Fruit fly (Drosophila melanogaster): ENCODE data around the gene CG13895.

CG13895 gene

dm6 chr3L:684749-685440 lies 23.1 kb downstream of the CG13895 start (continued):
- TF ChIP-seq Eip93F (GFP tag; optimal IDR thresholded peaks at IDR 0.05) (no peak), CG15336 (GFP tag; IDR thresholded peaks at IDR 0.05) (no peak), CG8119 (GFP tag; IDR thresholded peaks at IDR 0.05) (no peak; the same call in 2 of the 3 replicates), Sox15 (GFP tag; optimal IDR thresholded peaks at IDR 0.05) (no peak), salr (GFP tag; optimal IDR thresholded peaks at IDR 0.05) (peak in 1 of 2 experiments; percentile 3)

- TF ChIP-seq topi (GFP tag; optimal IDR thresholded peaks at IDR 0.05) (no peak), CG15336 (GFP tag; IDR thresholded peaks at IDR 0.05) (peak; percentile 17; the same call in 1 of the 2 replicates), CG16779 (tag; optimal IDR thresholded peaks at IDR 0.05) (no peak), CG8319 (GFP tag; optimal IDR thresholded peaks at IDR 0.05) (peak; percentile 58), CG6276 (GFP tag; optimal IDR thresholded peaks at IDR 0.05) (peak; percentile 52), esn (GFP tag; optimal IDR thresholded peaks at IDR 0.05) (no peak), CG8119 (GFP tag; IDR thresholded peaks at IDR 0.05) (no peak), Eip75B (GFP tag; optimal IDR thresholded peaks at IDR 0.05) (no peak), CG8632 (GFP tag; optimal IDR thresholded peaks at IDR 0.05) (no peak), CG6163 (GFP tag; IDR thresholded peaks at IDR 0.05) (peak; percentile 29; the same call in 1 of the 3 replicates), CG11762 (GFP tag; optimal IDR thresholded peaks at IDR 0.05; ENCODE audit: insufficient read depth) (no peak), Lpt (GFP tag; optimal IDR thresholded peaks at IDR 0.05) (peak; percentile 17), lz (GFP tag; optimal IDR thresholded peaks at IDR 0.05) (no peak), eg (GFP tag; IDR thresholded peaks at IDR 0.05) (0 out of 3 replicates have a peak, but pooled peaks have one; percentile 6), Eip78C (GFP tag) (peak; percentile 65), dsx (GFP tag; optimal IDR thresholded peaks at IDR 0.05; ENCODE audit: poor library complexity, severe bottlenecking) (peak; percentile 13), ss (GFP tag; optimal IDR thresholded peaks at IDR 0.05) (peak; percentile 63 to 85), spab (GFP tag; optimal IDR thresholded peaks at IDR 0.05) (no peak), dac (GFP tag; optimal IDR thresholded peaks at IDR 0.05) (no peak), Gug (GFP tag; IDR thresholded peaks at IDR 0.05) (no peak), Sox102F (GFP tag; optimal IDR thresholded peaks at IDR 0.05) (no peak), Hr39 (GFP tag; optimal IDR thresholded peaks at IDR 0.05) (no peak), net (GFP tag; optimal IDR thresholded peaks at IDR 0.05) (no peak), Sox15 (GFP tag; optimal IDR thresholded peaks at IDR 0.05) (no peak), Sox14 (GFP tag; optimal IDR thresholded peaks at IDR 0.05) (no peak), svp (GFP tag) (peak; percentile 86)
Observed at dm6 chr3L:682420-682882, 25.6 kb downstream of the CG13895 start, which contains the start of gene CG3386. TSS of gene CG3386 (minus strand) at chr3L:682470.

dm6 chr3L:681793-682369 lies 26.1 kb downstream of the CG13895 start:
- TF ChIP-seq cyc (GFP tag; optimal IDR thresholded peaks at IDR 0.05) = peak; percentile 23
- no peak for TF ChIP-seq Ets96B (tag; optimal IDR thresholded peaks at IDR 0.05)
- no peak for TF ChIP-seq spab (GFP tag; optimal IDR thresholded peaks at IDR 0.05)
- no peak for TF ChIP-seq Eip93F (GFP tag; optimal IDR thresholded peaks at IDR 0.05)
- TF ChIP-seq OdsH (GFP tag; optimal IDR thresholded peaks at IDR 0.05) = peak; percentile 26
- peak; percentile 14; the same call in 1 of the 3 replicates for TF ChIP-seq eg (GFP tag; IDR thresholded peaks at IDR 0.05)
- no peak for TF ChIP-seq Hr38 (GFP tag; optimal IDR thresholded peaks at IDR 0.05)
- peak; percentile 34 for TF ChIP-seq Smox (GFP tag; optimal IDR thresholded peaks at IDR 0.05)
- no peak for TF ChIP-seq Hr4 (GFP tag; optimal IDR thresholded peaks at IDR 0.05)
- TF ChIP-seq CG3032 (tag; optimal IDR thresholded peaks at IDR 0.05) = no peak
- no peak for TF ChIP-seq Hr39 (GFP tag; optimal IDR thresholded peaks at IDR 0.05)
- no peak for TF ChIP-seq fd85E (GFP tag; optimal IDR thresholded peaks at IDR 0.05)
- TF ChIP-seq CG6854 (GFP tag; optimal IDR thresholded peaks at IDR 0.05) = peak; percentile 23
- TF ChIP-seq Eip78C (GFP tag) = peak; percentile 62
- no peak for TF ChIP-seq fd59A (GFP tag; optimal IDR thresholded peaks at IDR 0.05)
- TF ChIP-seq dsx (GFP tag; optimal IDR thresholded peaks at IDR 0.05; ENCODE audit: poor library complexity, severe bottlenecking) = peak; percentile 12
- TF ChIP-seq fkh (GFP tag; optimal IDR thresholded peaks at IDR 0.05) = peak; percentile 97
- peak; percentile 43 for TF ChIP-seq net (GFP tag; optimal IDR thresholded peaks at IDR 0.05)
- TF ChIP-seq CG1621 (tag; optimal IDR thresholded peaks at IDR 0.05) = peak; percentile 29
- TF ChIP-seq CG16779 (tag; optimal IDR thresholded peaks at IDR 0.05) = no peak
- peak; percentile 21; the same call in 1 of the 2 replicates for TF ChIP-seq CG15336 (GFP tag; IDR thresholded peaks at IDR 0.05)
- TF ChIP-seq Blimp-1 (GFP tag; optimal IDR thresholded peaks at IDR 0.05) = no peak
- no peak for TF ChIP-seq CG10669 (GFP tag; optimal IDR thresholded peaks at IDR 0.05)
- TF ChIP-seq vri (GFP tag; optimal IDR thresholded peaks at IDR 0.05) = no peak
- TF ChIP-seq CG6276 (GFP tag; optimal IDR thresholded peaks at IDR 0.05) = no peak
- TF ChIP-seq CG31627 (GFP tag; optimal IDR thresholded peaks at IDR 0.05) = peak; percentile 32
- TF ChIP-seq svp (GFP tag) = peak; percentile 65
- TF ChIP-seq CG32006 (GFP tag; optimal IDR thresholded peaks at IDR 0.05) = no peak
